Fruit fly (Drosophila melanogaster): ENCODE results near the gene Poxm.

Gene Poxm

dm6 chr3R:8317215-8317614 is 16.4 kb downstream of the Poxm start, which contains the start of gene Ctr1B:
Gene Ctr1B (plus strand): TSS chr3R:8317612.
- no peak for TF ChIP-seq CG12605 (GFP tag; IDR thresholded peaks at IDR 0.05)
- no peak for TF ChIP-seq CG8159 (tag; optimal IDR thresholded peaks at IDR 0.05)
- no peak for TF ChIP-seq CG17806 (tag; optimal IDR thresholded peaks at IDR 0.05)
- TF ChIP-seq CG14655 (GFP tag; optimal IDR thresholded peaks at IDR 0.05) = no peak
- TF ChIP-seq CG34367 (tag; optimal IDR thresholded peaks at IDR 0.05) = no peak
- no peak for TF ChIP-seq CG4496 (GFP tag; IDR thresholded peaks at IDR 0.05)
- TF ChIP-seq Pif1B (GFP tag; optimal IDR thresholded peaks at IDR 0.05) = no peak
- no peak for TF ChIP-seq gl (tag; optimal IDR thresholded peaks at IDR 0.05)
- no peak for TF ChIP-seq CG13204 (GFP tag; optimal IDR thresholded peaks at IDR 0.05)
- TF ChIP-seq rn (GFP tag; IDR thresholded peaks at IDR 0.05) = no peak
- no peak for TF ChIP-seq D1 (tag; optimal IDR thresholded peaks at IDR 0.05)
- no peak for TF ChIP-seq Pif1A (GFP tag; optimal IDR thresholded peaks at IDR 0.05)

dm6 chr3R:8316344-8317105 is 17.1 kb downstream of the Poxm start, which contains the start of gene Coq2:
Gene Coq2 (minus strand): TSS chr3R:8316543.
- TF ChIP-seq CG9948 (tag; optimal IDR thresholded peaks at IDR 0.05) (no peak), CG14655 (GFP tag; optimal IDR thresholded peaks at IDR 0.05) (no peak), EcR (GFP tag; optimal IDR thresholded peaks at IDR 0.05) (no peak), CG17806 (tag; optimal IDR thresholded peaks at IDR 0.05) (no peak), Pif1B (GFP tag; optimal IDR thresholded peaks at IDR 0.05) (no peak), CG15710 (tag; optimal IDR thresholded peaks at IDR 0.05) (no peak), CG8301 (tag; optimal IDR thresholded peaks at IDR 0.05) (no peak), CG8159 (tag; optimal IDR thresholded peaks at IDR 0.05) (no peak), CG4496 (GFP tag; IDR thresholded peaks at IDR 0.05) (no peak), rn (GFP tag; IDR thresholded peaks at IDR 0.05) (no peak), CG12605 (GFP tag; IDR thresholded peaks at IDR 0.05) (no peak), D1 (tag; optimal IDR thresholded peaks at IDR 0.05) (no peak), gl (tag; optimal IDR thresholded peaks at IDR 0.05) (no peak), CG32121 (GFP tag; IDR thresholded peaks at IDR 0.05) (no peak), Ets98B (GFP tag; IDR thresholded peaks at IDR 0.05) (no peak), CG10348 (GFP tag; IDR thresholded peaks at IDR 0.05) (no peak), fd96Ca (GFP tag; IDR thresholded peaks at IDR 0.05) (no peak)

- no peak for TF ChIP-seq Snoo (tag; optimal IDR thresholded peaks at IDR 0.05)
- no peak for TF ChIP-seq CG14655 (GFP tag; optimal IDR thresholded peaks at IDR 0.05)
- TF ChIP-seq CG10348 (GFP tag; IDR thresholded peaks at IDR 0.05) = no peak
- TF ChIP-seq EcR (GFP tag; optimal IDR thresholded peaks at IDR 0.05) = no peak
- no peak for TF ChIP-seq fd96Ca (GFP tag; IDR thresholded peaks at IDR 0.05)
- TF ChIP-seq CG34367 (tag; optimal IDR thresholded peaks at IDR 0.05) = no peak
- TF ChIP-seq Ets98B (GFP tag; IDR thresholded peaks at IDR 0.05) = no peak
- TF ChIP-seq CG32121 (GFP tag; IDR thresholded peaks at IDR 0.05) = no peak
- TF ChIP-seq CG15710 (tag; optimal IDR thresholded peaks at IDR 0.05) = no peak
- no peak for TF ChIP-seq CG8301 (tag; optimal IDR thresholded peaks at IDR 0.05)
- TF ChIP-seq CG17806 (tag; optimal IDR thresholded peaks at IDR 0.05) = no peak
- no peak for TF ChIP-seq CG8159 (tag; optimal IDR thresholded peaks at IDR 0.05)
- no peak for TF ChIP-seq CG13204 (GFP tag; optimal IDR thresholded peaks at IDR 0.05)
Measured at dm6 chr3R:8313038-8313437, 20.6 kb downstream of the Poxm start, which contains the start of gene CG7483. Gene CG7483 (plus strand): TSS chr3R:8313208.

dm6 chr3R:8312037-8312436 is 21.6 kb downstream of the Poxm start, which contains the start of the genes CG11694 and CG11698:
Gene CG11694 (minus strand): TSS chr3R:8312137.
Gene CG11698 (plus strand): TSS chr3R:8312188.
- TF ChIP-seq Ets98B (GFP tag; IDR thresholded peaks at IDR 0.05) (no peak), Pif1B (GFP tag; optimal IDR thresholded peaks at IDR 0.05) (no peak), CG10348 (GFP tag; IDR thresholded peaks at IDR 0.05) (no peak), CG34367 (tag; optimal IDR thresholded peaks at IDR 0.05) (no peak), CG32121 (GFP tag; IDR thresholded peaks at IDR 0.05) (no peak), CG8301 (tag; optimal IDR thresholded peaks at IDR 0.05) (no peak), fd96Ca (GFP tag; IDR thresholded peaks at IDR 0.05) (no peak), EcR (GFP tag; optimal IDR thresholded peaks at IDR 0.05) (no peak), CG14655 (GFP tag; optimal IDR thresholded peaks at IDR 0.05) (no peak)

- TF ChIP-seq fd96Ca (GFP tag; IDR thresholded peaks at IDR 0.05) = no peak
- TF ChIP-seq CG8301 (tag; optimal IDR thresholded peaks at IDR 0.05) = no peak
- no peak for TF ChIP-seq CG12605 (GFP tag; IDR thresholded peaks at IDR 0.05)
- TF ChIP-seq CG32121 (GFP tag; IDR thresholded peaks at IDR 0.05) = no peak
- no peak for TF ChIP-seq CG4496 (GFP tag; IDR thresholded peaks at IDR 0.05)
Measured at dm6 chr3R:8310678-8311077, 22.9 kb downstream of the Poxm start, which contains the start of gene CG11693. Gene CG11693 (minus strand): TSS chr3R:8310778.

dm6 chr3R:8308515-8308959 is 25.1 kb downstream of the Poxm start, which contains the start of gene tex:
Gene tex (minus strand): TSS chr3R:8308645.
- TF ChIP-seq CG9948 (tag; optimal IDR thresholded peaks at IDR 0.05) (no peak), CG14655 (GFP tag; optimal IDR thresholded peaks at IDR 0.05) (no peak), CG34367 (tag; optimal IDR thresholded peaks at IDR 0.05) (no peak), CG15710 (tag; optimal IDR thresholded peaks at IDR 0.05) (no peak), CG10348 (GFP tag; IDR thresholded peaks at IDR 0.05) (no peak), rn (GFP tag; IDR thresholded peaks at IDR 0.05) (no peak), Snoo (tag; optimal IDR thresholded peaks at IDR 0.05) (no peak), fd96Ca (GFP tag; IDR thresholded peaks at IDR 0.05) (no peak), CG32121 (GFP tag; IDR thresholded peaks at IDR 0.05) (no peak), Ets98B (GFP tag; IDR thresholded peaks at IDR 0.05) (no peak), CG4496 (GFP tag; IDR thresholded peaks at IDR 0.05) (no peak), CG12605 (GFP tag; IDR thresholded peaks at IDR 0.05) (no peak), Pif1B (GFP tag; optimal IDR thresholded peaks at IDR 0.05) (no peak), D1 (tag; optimal IDR thresholded peaks at IDR 0.05) (no peak), CG8159 (tag; optimal IDR thresholded peaks at IDR 0.05) (no peak), CG13204 (GFP tag; optimal IDR thresholded peaks at IDR 0.05) (no peak)
